Worm (Caenorhabditis elegans) whole organism, young adult: ENCODE results near the gene C53A5.13.

ENCODE experiments used
- B0019.2 ChIP-seq: fragments of 200-800 bp; sonication (Bioruptor generic); conservative IDR thresholded peaks from 2 replicates; pipeline ENCODE4 v1.3.6; 2022; ENCODE audit warnings: missing genetic modification reagents, missing genetic modification characterization, missing compliant biosample characterization
- F23B12.7 ChIP-seq: sonication (generic microtip); optimal IDR thresholded peaks from 2 replicates; lab custom pipeline; 2017; ENCODE audit warnings: missing genetic modification characterization, mild to moderate bottlenecking, missing compliant biosample characterization, antibody characterized with exemption, moderate library complexity; ENCODE audit not compliant: insufficient read depth
- F33H1.4 ChIP-seq: fragments of 200-800 bp; sonication (Bioruptor generic); IDR thresholded peaks from 2 replicates; pipeline ENCODE4 v1.3.6; 2022; ENCODE audit warnings: missing genetic modification reagents, missing genetic modification characterization, missing compliant biosample characterization
- F37B4.10 ChIP-seq: fragments of 200-800 bp; sonication (Bioruptor generic); IDR thresholded peaks from 2 replicates; pipeline ENCODE4 v1.3.6; 2022; ENCODE audit warnings: missing genetic modification characterization, missing compliant biosample characterization
- F39B2.1 ChIP-seq: fragments of 200-800 bp; sonication (Bioruptor generic); IDR thresholded peaks from 2 replicates; pipeline ENCODE4 v1.3.6; 2022; ENCODE audit warnings: missing genetic modification reagents, missing genetic modification characterization, missing compliant biosample characterization
- F52B5.7 ChIP-seq: sonication (generic microtip); optimal IDR thresholded peaks from 2 replicates; lab custom pipeline; 2016; ENCODE audit warnings: mild to moderate bottlenecking, missing genetic modification characterization, missing compliant biosample characterization
- T07F8.4 ChIP-seq: sonication (generic microtip); optimal IDR thresholded peaks from 2 replicates; lab custom pipeline; 2016; ENCODE audit warnings: mild to moderate bottlenecking, missing genetic modification characterization, moderate library complexity, missing compliant biosample characterization
- Y56A3A.18 ChIP-seq: fragments of 200-800 bp; sonication (Bioruptor generic); IDR thresholded peaks from 2 replicates; pipeline ENCODE4 v1.3.6; 2022; ENCODE audit warnings: missing genetic modification reagents, missing genetic modification characterization, missing compliant biosample characterization
- Y67H2A.10 ChIP-seq: fragments of 200-800 bp; sonication (Bioruptor generic); conservative IDR thresholded peaks from 2 replicates; pipeline ENCODE4 v1.3.6; 2022; ENCODE audit warnings: missing genetic modification reagents, missing genetic modification characterization, missing compliant biosample characterization
- Y95B8A.8 ChIP-seq: fragments of 200-800 bp; sonication (Bioruptor generic); IDR thresholded peaks from 2 replicates; pipeline ENCODE4 v1.3.6; 2022; ENCODE audit warnings: missing genetic modification reagents, missing genetic modification characterization, missing compliant biosample characterization
- atf-7 ChIP-seq: sonication (generic microtip); optimal IDR thresholded peaks from 2 replicates; lab custom pipeline; 2017; ENCODE audit warnings: mild to moderate bottlenecking, missing genetic modification characterization, missing compliant biosample characterization
- attf-3 ChIP-seq: fragments of 200-800 bp; sonication (Bioruptor generic); conservative IDR thresholded peaks from 2 replicates; pipeline ENCODE4 v1.3.6; 2022; ENCODE audit warnings: missing genetic modification reagents, missing genetic modification characterization, missing compliant biosample characterization
- attf-6 ChIP-seq: fragments of 200-800 bp; sonication (Bioruptor generic); IDR thresholded peaks from 2 replicates; pipeline ENCODE4 v1.3.6; 2022; ENCODE audit warnings: missing genetic modification reagents, missing genetic modification characterization, missing compliant biosample characterization
- bed-2 ChIP-seq: fragments of 200-800 bp; sonication (Bioruptor generic); IDR thresholded peaks from 2 replicates; pipeline ENCODE4 v1.3.6; 2022; ENCODE audit warnings: missing genetic modification reagents, missing genetic modification characterization, missing compliant biosample characterization
- cebp-2 ChIP-seq: fragments of 200-800 bp; sonication (Bioruptor generic); IDR thresholded peaks from 2 replicates; pipeline ENCODE4 v1.3.6; 2022; ENCODE audit warnings: missing genetic modification characterization, missing compliant biosample characterization
- ceh-100 ChIP-seq: fragments of 200-800 bp; sonication (Bioruptor generic); IDR thresholded peaks from 2 replicates; pipeline ENCODE4 v1.3.6; 2022; ENCODE audit warnings: missing genetic modification reagents, missing genetic modification characterization, missing compliant biosample characterization
- ceh-79 ChIP-seq: sonication (generic microtip); optimal IDR thresholded peaks from 2 replicates; lab custom pipeline; 2017; ENCODE audit warnings: mild to moderate bottlenecking, missing genetic modification characterization, missing compliant biosample characterization
- dpff-1 ChIP-seq: sonication (generic microtip); optimal IDR thresholded peaks from 2 replicates; lab custom pipeline; 2017; ENCODE audit warnings: mild to moderate bottlenecking, missing genetic modification characterization, missing compliant biosample characterization
- him-1 ChIP-seq: sonication (generic microtip); optimal IDR thresholded peaks from 2 replicates; lab custom pipeline; 2016; ENCODE audit warnings: missing genotype, missing genetic modification reagents, missing genetic modification characterization, missing compliant biosample characterization
- hlh-26 ChIP-seq: fragments of 200-800 bp; sonication (Bioruptor generic); conservative IDR thresholded peaks from 2 replicates; pipeline ENCODE4 v1.3.6; 2022; ENCODE audit warnings: missing genetic modification reagents, missing genetic modification characterization, missing compliant biosample characterization
- hmg-20 ChIP-seq: fragments of 200-800 bp; sonication (Bioruptor generic); IDR thresholded peaks from 2 replicates; pipeline ENCODE4 v1.3.6; 2022; ENCODE audit warnings: missing genetic modification reagents, missing genetic modification characterization, missing compliant biosample characterization
- hrde-1 ChIP-seq: sonication (generic microtip); optimal IDR thresholded peaks from 2 replicates; lab custom pipeline; 2016; ENCODE audit warnings: missing genetic modification characterization, mild to moderate bottlenecking, missing compliant biosample characterization, moderate library complexity, missing genotype, missing genetic modification reagents, borderline replicate concordance
- let-526 ChIP-seq: fragments of 200-800 bp; sonication (Bioruptor generic); IDR thresholded peaks from 2 replicates; pipeline ENCODE4 v1.3.6; 2022; ENCODE audit warnings: missing genetic modification reagents, missing genetic modification characterization, missing compliant biosample characterization
- lin-35 ChIP-seq, 3 experiments: fragments of 150-350 bp in 2 of 3; sonication (generic microtip) in 1 of 3; optimal IDR thresholded peaks; 2 replicates each; lab custom pipeline; 2014 to 2018; ENCODE audit warnings: missing biosample characterization in 3 of 3, missing genetic modification characterization in 3 of 3, missing genetic modification reagents in 3 of 3
- lin-40 ChIP-seq: sonication (generic microtip); optimal IDR thresholded peaks from 2 replicates; lab custom pipeline; 2016; ENCODE audit warnings: missing genetic modification characterization, mild to moderate bottlenecking, missing compliant biosample characterization, missing genotype, missing genetic modification reagents
- lin-54 ChIP-seq: fragments of 200-800 bp; sonication (Bioruptor generic); optimal IDR thresholded peaks from 2 replicates; lab custom pipeline; 2018; ENCODE audit warnings: mild to moderate bottlenecking, missing genetic modification characterization, missing compliant biosample characterization
- lsl-1 ChIP-seq: fragments of 200-800 bp; sonication (Bioruptor generic); optimal IDR thresholded peaks from 2 replicates; lab custom pipeline; 2018; ENCODE audit warnings: mild to moderate bottlenecking, missing genetic modification characterization, moderate library complexity, missing compliant biosample characterization
- madf-10 ChIP-seq: sonication (generic microtip); optimal IDR thresholded peaks from 2 replicates; lab custom pipeline; 2016; ENCODE audit warnings: mild to moderate bottlenecking, missing genetic modification characterization, missing compliant biosample characterization
- madf-6 ChIP-seq: fragments of 200-800 bp; sonication (Bioruptor generic); IDR thresholded peaks from 2 replicates; pipeline ENCODE4 v1.3.6; 2022; ENCODE audit warnings: missing genetic modification reagents, missing genetic modification characterization, missing compliant biosample characterization
- mes-4 ChIP-seq: sonication (generic microtip); optimal IDR thresholded peaks from 2 replicates; lab custom pipeline; 2016; ENCODE audit warnings: missing genotype, missing genetic modification characterization, missing compliant biosample characterization
- mxl-1 ChIP-seq: sonication (generic microtip); optimal IDR thresholded peaks from 2 replicates; lab custom pipeline; 2016; ENCODE audit warnings: missing genetic modification characterization, missing compliant biosample characterization
- nfya-2 ChIP-seq: fragments of 200-800 bp; sonication (Bioruptor generic); IDR thresholded peaks from 2 replicates; pipeline ENCODE4 v1.3.6; 2022; ENCODE audit warnings: missing genetic modification reagents, missing genetic modification characterization, missing compliant biosample characterization
- nhr-179 ChIP-seq: sonication (generic microtip); optimal IDR thresholded peaks from 2 replicates; lab custom pipeline; 2016; ENCODE audit warnings: mild to moderate bottlenecking, missing genetic modification characterization, missing compliant biosample characterization
- nhr-80 ChIP-seq: sonication (generic microtip); optimal IDR thresholded peaks from 2 replicates; lab custom pipeline; 2016; ENCODE audit warnings: missing genetic modification characterization, missing compliant biosample characterization
- snpc-1.3 ChIP-seq: sonication (generic microtip); optimal IDR thresholded peaks from 2 replicates; lab custom pipeline; 2017; ENCODE audit warnings: missing genetic modification characterization, mild to moderate bottlenecking, missing compliant biosample characterization, antibody characterized with exemption, moderate library complexity, missing genotype, missing genetic modification reagents; ENCODE audit not compliant: insufficient read depth
- snpc-4 ChIP-seq, 5 experiments: fragments of 150-350 bp in 1 of 5; sonication (generic microtip) in 4 of 5; optimal IDR thresholded peaks; 2 replicates each; lab custom pipeline; 2014 to 2018; ENCODE audit warnings: missing genetic modification characterization in 5 of 5, missing biosample characterization in 3 of 5, antibody characterized with exemption in 2 of 5, mild to moderate bottlenecking in 2 of 5, missing compliant biosample characterization in 2 of 5, missing genotype in 2 of 5, moderate library complexity in 2 of 5, missing genetic modification reagents in 1 of 5
- tlf-1 ChIP-seq: fragments of 200-800 bp; sonication (Bioruptor generic); optimal IDR thresholded peaks from 2 replicates; lab custom pipeline; 2018; ENCODE audit warnings: mild to moderate bottlenecking, missing genetic modification characterization, missing compliant biosample characterization
- unc-130 ChIP-seq: sonication (generic microtip); optimal IDR thresholded peaks from 2 replicates; lab custom pipeline; 2016; ENCODE audit warnings: missing genetic modification reagents, missing genetic modification characterization, missing compliant biosample characterization
- xnd-1 ChIP-seq: sonication (generic microtip); optimal IDR thresholded peaks from 2 replicates; lab custom pipeline; 2016; ENCODE audit warnings: missing genotype, missing genetic modification reagents, missing genetic modification characterization, missing compliant biosample characterization
- zfh-2 ChIP-seq: fragments of 200-800 bp; sonication (Bioruptor generic); conservative IDR thresholded peaks from 2 replicates; pipeline ENCODE4 v1.3.6; 2022; ENCODE audit warnings: missing genetic modification reagents, missing genetic modification characterization, missing compliant biosample characterization
- zim-3 ChIP-seq: sonication (generic microtip); optimal IDR thresholded peaks from 2 replicates; lab custom pipeline; 2017; ENCODE audit warnings: mild to moderate bottlenecking, missing genetic modification characterization, moderate library complexity, missing compliant biosample characterization
- ztf-18 ChIP-seq: sonication (generic microtip); optimal IDR thresholded peaks from 2 replicates; lab custom pipeline; 2016; ENCODE audit warnings: missing genotype, mild to moderate bottlenecking, missing genetic modification characterization, missing compliant biosample characterization
- ztf-26 ChIP-seq: sonication (generic microtip); optimal IDR thresholded peaks from 2 replicates; lab custom pipeline; 2017; ENCODE audit warnings: missing genetic modification characterization, missing compliant biosample characterization
- ztf-28 ChIP-seq: fragments of 200-800 bp; sonication (Bioruptor generic); IDR thresholded peaks from 2 replicates; pipeline ENCODE4 v1.3.6; 2022; ENCODE audit warnings: missing genetic modification reagents, missing genetic modification characterization, missing compliant biosample characterization
- ztf-6 ChIP-seq: fragments of 200-800 bp; sonication (Bioruptor generic); IDR thresholded peaks from 2 replicates; pipeline ENCODE4 v1.3.6; 2022; ENCODE audit warnings: missing genetic modification reagents, missing genetic modification characterization, missing compliant biosample characterization

Gene C53A5.13

DNA sequence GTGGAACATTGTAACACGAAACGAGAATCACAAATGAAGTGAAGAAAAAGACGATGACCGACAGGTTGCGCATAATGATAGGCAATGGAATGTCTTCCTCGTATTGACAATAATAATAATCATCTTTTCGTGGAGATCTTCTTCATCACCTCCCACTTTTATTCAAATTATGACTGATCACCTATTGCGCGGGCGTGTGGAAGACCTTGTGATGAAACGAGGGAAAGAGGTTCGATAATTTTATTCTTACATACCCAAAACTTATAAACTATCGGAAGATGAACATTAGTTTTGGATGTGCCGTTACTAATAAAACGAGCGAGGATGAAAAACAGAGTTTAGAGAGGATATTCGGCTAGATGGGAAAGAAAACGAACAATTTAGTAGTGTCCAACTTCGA, 23.6 kb upstream of the C53A5.13 start, which contains the start of gene C53A5.2:
Gene C53A5.2 (minus strand): TSS at position 101 of the 400 bp plus-strand sequence.
- TF ChIP-seq Y56A3A.18 (GFP tag; lab: Robert Waterston, UW) (0 out of 2 replicates have a peak, but pooled peaks have one; percentile 33), T07F8.4 (tag; lab: Kevin White, UChicago) (no peak)

DNA sequence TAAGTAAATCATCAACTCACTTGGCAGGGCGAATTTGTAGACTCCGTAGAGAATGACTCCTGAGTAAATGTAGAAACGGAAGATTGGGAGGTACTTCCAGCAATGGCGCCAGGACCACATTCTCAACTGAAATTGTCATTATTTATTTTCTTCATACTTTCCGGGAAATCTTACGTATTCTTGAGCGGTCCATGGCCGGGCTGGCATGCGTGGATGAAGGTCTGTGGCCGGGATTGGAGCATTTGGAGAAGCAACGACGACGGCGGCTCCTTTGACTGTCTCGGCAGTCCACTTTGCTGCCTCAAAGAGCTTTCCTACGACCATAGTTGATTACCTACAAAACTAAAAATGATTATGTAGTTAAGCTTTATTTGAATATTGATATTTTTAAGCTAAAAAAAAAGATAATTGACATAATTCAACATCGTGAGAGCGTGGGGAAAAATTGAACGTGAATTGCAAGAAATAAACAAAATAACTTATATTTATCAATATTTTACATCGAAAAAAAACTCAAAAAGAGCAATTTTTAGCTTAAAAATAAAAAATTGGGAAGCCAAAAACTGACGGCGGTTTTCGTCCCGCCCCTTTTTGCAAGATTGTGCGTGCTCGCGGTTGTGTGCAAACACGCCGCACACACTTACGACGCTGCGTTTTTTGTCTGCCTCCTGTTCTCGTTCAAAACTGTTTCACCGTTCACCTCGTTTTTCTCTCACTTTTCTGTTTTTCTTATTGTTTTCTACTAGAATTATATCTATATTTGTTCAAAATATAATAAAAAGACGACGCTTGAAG, 22.7 kb upstream of the C53A5.13 start, which contains the start of gene ril-1:
Gene ril-1 (minus strand): TSS at position 342 of the 795 bp plus-strand sequence.
- TF ChIP-seq dpff-1 (tag; lab: Kevin White, UChicago) (no peak), xnd-1 (tag; lab: Kevin White, UChicago) (no peak), Y56A3A.18 (GFP tag; lab: Robert Waterston, UW) (no peak), atf-7 (tag; lab: Kevin White, UChicago) (no peak), attf-3 (no peak), nfya-2 (GFP tag; lab: Robert Waterston, UW) (no peak), zfh-2 (GFP tag; lab: Robert Waterston, UW) (no peak), cebp-2 (GFP tag; lab: Robert Waterston, UW) (no peak), tlf-1 (no peak), let-526 (no peak), madf-10 (no peak), nhr-80 (peak; percentile 60), Y67H2A.10 (GFP tag; lab: Robert Waterston, UW) (no peak), F33H1.4 (GFP tag; lab: Robert Waterston, UW) (no peak), hlh-26 (GFP tag; lab: Robert Waterston, UW) (no peak), attf-6 (GFP tag; lab: Robert Waterston, UW) (no peak), him-1 (tag; lab: Kevin White, UChicago) (no peak), lin-40 (tag; lab: Kevin White, UChicago) (no peak), Y95B8A.8 (no peak), hmg-20 (GFP tag; lab: Robert Waterston, UW) (no peak), F52B5.7 (tag; lab: Kevin White, UChicago) (no peak), mes-4 (tag; lab: Kevin White, UChicago) (no peak), mxl-1 (tag; lab: Kevin White, UChicago) (no peak), ceh-79 (tag; lab: Kevin White, UChicago) (no peak), snpc-1.3 (tag; lab: Kevin White, UChicago) (no peak), F39B2.1 (no peak), ztf-28 (GFP tag; lab: Robert Waterston, UW) (no peak), nhr-179 (tag; lab: Kevin White, UChicago) (no peak), ceh-100 (peak; percentile 53; the same call in 1 of the 2 replicates), lin-35 (GFP tag; optimal IDR thresholded peaks at IDR 0.05; lab: Kevin White, UChicago) (peak in 1 of 3 experiments; percentile 38), snpc-4 (GFP tag; optimal IDR thresholded peaks at IDR 0.05; lab: Kevin White, UChicago) (peak; percentile 34), snpc-4 (tag; optimal IDR thresholded peaks at IDR 0.05; lab: Kevin White, UChicago) (peak in 2 of 4 experiments; percentile 46 to 57), lin-54 (GFP tag; lab: Kevin White, UChicago) (no peak), B0019.2 (GFP tag; lab: Robert Waterston, UW) (no peak), lsl-1 (GFP tag; lab: Kevin White, UChicago) (no peak), hrde-1 (tag; lab: Kevin White, UChicago) (no peak), madf-6 (0 out of 2 replicates have a peak, but pooled peaks have one; percentile 7), ztf-6 (GFP tag; lab: Robert Waterston, UW) (no peak), bed-2 (GFP tag; lab: Robert Waterston, UW) (no peak), ztf-26 (tag; lab: Kevin White, UChicago) (no peak), F37B4.10 (no peak), zim-3 (no peak), ztf-18 (tag; lab: Kevin White, UChicago) (no peak), F23B12.7 (tag; lab: Kevin White, UChicago) (peak; percentile 64), unc-130 (GFP tag; lab: Kevin White, UChicago) (no peak)
